Worm (Caenorhabditis elegans) whole organism, L1 larva: ENCODE data around the gene R01E6.2.

Source experiments
- C16A3.4 ChIP-seq: fragments of 150-350 bp; optimal IDR thresholded peaks from 2 replicates; lab custom pipeline; 2014; ENCODE audit warnings: missing biosample characterization, missing genetic modification characterization
- F16B12.6 ChIP-seq: fragments of 150-350 bp; optimal IDR thresholded peaks from 2 replicates; lab custom pipeline; 2014; ENCODE audit warnings: missing biosample characterization, missing genetic modification characterization
- alr-1 ChIP-seq: fragments of 200-800 bp; sonication (Bioruptor generic); optimal IDR thresholded peaks from 2 replicates; lab custom pipeline; 2018; ENCODE audit warnings: borderline replicate concordance, mild to moderate bottlenecking, missing genetic modification characterization, missing compliant biosample characterization
- aly-2 ChIP-seq: fragments of 150-350 bp; optimal IDR thresholded peaks from 2 replicates; lab custom pipeline; 2014; ENCODE audit warnings: missing biosample characterization, missing genetic modification characterization
- ama-1 ChIP-seq: fragments of 150-350 bp; optimal IDR thresholded peaks from 2 replicates; lab custom pipeline; 2014
- blmp-1 ChIP-seq: fragments of 150-350 bp; optimal IDR thresholded peaks from 2 replicates; lab custom pipeline; 2014; ENCODE audit warnings: missing biosample characterization, missing genetic modification characterization
- ceh-63 ChIP-seq: fragments of 200-800 bp; sonication (Bioruptor generic); optimal IDR thresholded peaks from 2 replicates; lab custom pipeline; 2018; ENCODE audit warnings: mild to moderate bottlenecking, missing genetic modification characterization, missing compliant biosample characterization
- ceh-8 ChIP-seq: fragments of 200-800 bp; sonication (Bioruptor generic); optimal IDR thresholded peaks from 2 replicates; lab custom pipeline; 2018; ENCODE audit warnings: mild to moderate bottlenecking, missing genetic modification characterization, moderate library complexity, missing compliant biosample characterization
- ceh-82 ChIP-seq, 3 experiments: fragments of 150-350 bp in 1 of 3; sonication (generic microtip) in 2 of 3; optimal IDR thresholded peaks; 2 replicates each; lab custom pipeline; 2014 to 2017; ENCODE audit warnings: missing biosample characterization in 3 of 3, missing genetic modification characterization in 3 of 3
- ceh-88 ChIP-seq: fragments of 200-800 bp; sonication (Bioruptor generic); IDR thresholded peaks from 2 replicates; pipeline ENCODE4 v1.3.6; 2022; ENCODE audit warnings: missing genetic modification characterization, missing compliant biosample characterization
- ceh-90 ChIP-seq: sonication (generic microtip); optimal IDR thresholded peaks from 2 replicates; lab custom pipeline; 2016; ENCODE audit warnings: missing genetic modification characterization, missing compliant biosample characterization
- efl-1 ChIP-seq, 4 experiments: fragments of 150-350 bp; optimal IDR thresholded peaks in 3 of 4; peaks in 1 of 4; 1 replicate in 1 of 4; 2 replicates in 3 of 4; lab custom pipeline; 2014; ENCODE audit warnings: missing biosample characterization in 2 of 4, missing genetic modification characterization in 2 of 4, missing genetic modification reagents in 2 of 4
- egl-13 ChIP-seq: sonication (generic microtip); optimal IDR thresholded peaks from 2 replicates; lab custom pipeline; 2016; ENCODE audit warnings: missing genotype, missing genetic modification reagents, missing genetic modification characterization, missing compliant biosample characterization
- egl-27 ChIP-seq, 2 experiments: fragments of 150-350 bp in 1 of 2; sonication (generic microtip); optimal IDR thresholded peaks; 3 replicates each; lab custom pipeline; 2017 to 2018; ENCODE audit warnings: missing biosample characterization in 2 of 2, missing genetic modification characterization in 2 of 2, missing genetic modification reagents in 2 of 2
- elt-2 ChIP-seq: sonication (generic microtip); optimal IDR thresholded peaks from 2 replicates; lab custom pipeline; 2016; ENCODE audit warnings: missing genetic modification characterization, mild to moderate bottlenecking, inconsistent platforms, missing compliant biosample characterization, missing genetic modification reagents
- elt-3 ChIP-seq, 6 experiments: fragments of 150-350 bp in 1 of 6; sonication (generic microtip); optimal IDR thresholded peaks; 2 replicates each; lab custom pipeline; 2017 to 2018; ENCODE audit warnings: missing biosample characterization in 6 of 6, missing genetic modification characterization in 6 of 6, inconsistent platforms in 1 of 6
- fkh-10 ChIP-seq: sonication (generic microtip); optimal IDR thresholded peaks from 2 replicates; lab custom pipeline; 2017; ENCODE audit warnings: missing biosample characterization, missing genetic modification reagents, missing genetic modification characterization
- fkh-8 ChIP-seq: sonication (generic microtip); optimal IDR thresholded peaks from 2 replicates; lab custom pipeline; 2016; ENCODE audit warnings: mild to moderate bottlenecking, missing genetic modification characterization, missing compliant biosample characterization
- fos-1 ChIP-seq: fragments of 150-350 bp; optimal IDR thresholded peaks from 2 replicates; lab custom pipeline; 2014; ENCODE audit warnings: missing biosample characterization, missing genetic modification characterization
- irx-1 ChIP-seq: sonication (generic microtip); optimal IDR thresholded peaks from 2 replicates; lab custom pipeline; 2016; ENCODE audit warnings: missing genetic modification characterization, missing compliant biosample characterization
- lin-15B ChIP-seq: fragments of 150-350 bp; sonication (generic microtip); optimal IDR thresholded peaks from 3 replicates; lab custom pipeline; 2014; ENCODE audit warnings: missing biosample characterization, missing genetic modification characterization
- lin-35 ChIP-seq, 2 experiments: fragments of 150-350 bp; optimal IDR thresholded peaks; 2 replicates each; lab custom pipeline; 2014; ENCODE audit warnings: missing biosample characterization in 2 of 2, missing genetic modification characterization in 2 of 2, missing genetic modification reagents in 2 of 2
- lin-39 ChIP-seq: fragments of 150-350 bp; optimal IDR thresholded peaks from 2 replicates; lab custom pipeline; 2014; ENCODE audit warnings: missing biosample characterization, missing genetic modification reagents, missing genetic modification characterization
- mab-9 ChIP-seq: fragments of 200-800 bp; sonication (Bioruptor generic); IDR thresholded peaks from 2 replicates; pipeline ENCODE4 v1.3.6; 2022; ENCODE audit warnings: missing genetic modification reagents, missing genetic modification characterization, missing compliant biosample characterization
- mdl-1 ChIP-seq, 2 experiments: fragments of 150-350 bp; optimal IDR thresholded peaks; 2 replicates each; lab custom pipeline; 2014 to 2017; ENCODE audit warnings: missing biosample characterization in 2 of 2, missing genetic modification characterization in 2 of 2, inconsistent platforms in 1 of 2
- mep-1 ChIP-seq: fragments of 150-350 bp; optimal IDR thresholded peaks from 2 replicates; lab custom pipeline; 2014; ENCODE audit warnings: missing biosample characterization, missing genetic modification characterization
- nhr-11 ChIP-seq: fragments of 150-350 bp; optimal IDR thresholded peaks from 2 replicates; lab custom pipeline; 2014; ENCODE audit warnings: missing biosample characterization, missing genetic modification characterization
- nhr-71 ChIP-seq: sonication (generic microtip); optimal IDR thresholded peaks from 2 replicates; lab custom pipeline; 2016; ENCODE audit warnings: mild to moderate bottlenecking, missing genetic modification characterization, moderate library complexity, missing compliant biosample characterization
- nhr-77 ChIP-seq: fragments of 150-350 bp; optimal IDR thresholded peaks from 2 replicates; lab custom pipeline; 2014; ENCODE audit warnings: missing biosample characterization, missing genetic modification characterization
- nhr-84 ChIP-seq: sonication (generic microtip); optimal IDR thresholded peaks from 2 replicates; lab custom pipeline; 2017; ENCODE audit warnings: missing biosample characterization, missing genetic modification characterization
- nhr-85 ChIP-seq: sonication (generic microtip); peaks from one replicate; lab custom pipeline; 2016; ENCODE audit warnings: missing genetic modification characterization, inconsistent platforms, missing compliant biosample characterization
- nhr-90 ChIP-seq: sonication (generic microtip); optimal IDR thresholded peaks from 2 replicates; lab custom pipeline; 2016; ENCODE audit warnings: mild to moderate bottlenecking, missing genetic modification characterization, missing compliant biosample characterization; ENCODE audit not compliant: poor library complexity
- pag-3 ChIP-seq: sonication (generic microtip); optimal IDR thresholded peaks from 2 replicates; lab custom pipeline; 2017; ENCODE audit warnings: missing genetic modification characterization, mild to moderate bottlenecking, missing compliant biosample characterization, antibody characterized with exemption, borderline replicate concordance; ENCODE audit not compliant: insufficient read depth
- pax-3 ChIP-seq: fragments of 200-800 bp; sonication (Bioruptor generic); optimal IDR thresholded peaks from 2 replicates; lab custom pipeline; 2018; ENCODE audit warnings: mild to moderate bottlenecking, missing genetic modification characterization, moderate library complexity, missing compliant biosample characterization
- pqm-1 ChIP-seq: sonication (generic microtip); optimal IDR thresholded peaks from 3 replicates; lab custom pipeline; 2017; ENCODE audit warnings: missing biosample characterization, missing genetic modification characterization
- rnt-1 ChIP-seq: sonication (generic microtip); optimal IDR thresholded peaks from 2 replicates; lab custom pipeline; 2016; ENCODE audit warnings: mild to moderate bottlenecking, missing genetic modification characterization, moderate library complexity, missing compliant biosample characterization
- skn-1 ChIP-seq: fragments of 150-350 bp; optimal IDR thresholded peaks from 2 replicates; lab custom pipeline; 2014; ENCODE audit warnings: missing biosample characterization, missing genetic modification characterization
- snpc-4 ChIP-seq: fragments of 150-350 bp; optimal IDR thresholded peaks from 2 replicates; lab custom pipeline; 2014; ENCODE audit warnings: missing biosample characterization, missing genetic modification characterization
- sox-4 ChIP-seq: sonication (generic microtip); optimal IDR thresholded peaks from 2 replicates; lab custom pipeline; 2016; ENCODE audit warnings: missing genetic modification characterization, missing compliant biosample characterization
- sup-37 ChIP-seq: fragments of 200-800 bp; sonication (Bioruptor generic); optimal IDR thresholded peaks from 2 replicates; lab custom pipeline; 2018; ENCODE audit warnings: mild to moderate bottlenecking, missing genetic modification characterization, missing compliant biosample characterization
- swsn-7 ChIP-seq: sonication (generic microtip); optimal IDR thresholded peaks from 2 replicates; lab custom pipeline; 2016; ENCODE audit warnings: missing genetic modification characterization, missing compliant biosample characterization
- tbx-2 ChIP-seq: sonication (generic microtip); optimal IDR thresholded peaks from 2 replicates; lab custom pipeline; 2016; ENCODE audit warnings: missing genetic modification characterization, missing compliant biosample characterization
- tlp-1 ChIP-seq: fragments of 150-350 bp; optimal IDR thresholded peaks from 2 replicates; lab custom pipeline; 2014; ENCODE audit warnings: missing biosample characterization, missing genetic modification characterization
- unc-130 ChIP-seq: fragments of 150-350 bp; optimal IDR thresholded peaks from 2 replicates; lab custom pipeline; 2017; ENCODE audit warnings: missing biosample characterization, missing genetic modification characterization, inconsistent platforms
- unc-30 ChIP-seq: sonication (generic microtip); optimal IDR thresholded peaks from 2 replicates; lab custom pipeline; 2017; ENCODE audit warnings: missing biosample characterization, missing genetic modification characterization
- unc-62 ChIP-seq: fragments of 150-350 bp; optimal IDR thresholded peaks from 2 replicates; lab custom pipeline; 2014; ENCODE audit warnings: missing biosample characterization, missing genetic modification reagents, missing genetic modification characterization
- unc-86 ChIP-seq: sonication (generic microtip); optimal IDR thresholded peaks from 2 replicates; lab custom pipeline; 2016; ENCODE audit warnings: missing genetic modification characterization, missing compliant biosample characterization
- unc-98 ChIP-seq: fragments of 200-800 bp; sonication (Bioruptor generic); IDR thresholded peaks from 2 replicates; pipeline ENCODE4 v1.3.6; 2022; ENCODE audit warnings: missing genetic modification characterization, missing compliant biosample characterization
- xbp-1 ChIP-seq: sonication (generic microtip); optimal IDR thresholded peaks from 2 replicates; lab custom pipeline; 2016; ENCODE audit warnings: missing genetic modification characterization, missing compliant biosample characterization
- ztf-4 ChIP-seq: fragments of 150-350 bp; optimal IDR thresholded peaks from 2 replicates; lab custom pipeline; 2014; ENCODE audit warnings: missing biosample characterization, missing genetic modification characterization

R01E6.2 gene

DNA sequence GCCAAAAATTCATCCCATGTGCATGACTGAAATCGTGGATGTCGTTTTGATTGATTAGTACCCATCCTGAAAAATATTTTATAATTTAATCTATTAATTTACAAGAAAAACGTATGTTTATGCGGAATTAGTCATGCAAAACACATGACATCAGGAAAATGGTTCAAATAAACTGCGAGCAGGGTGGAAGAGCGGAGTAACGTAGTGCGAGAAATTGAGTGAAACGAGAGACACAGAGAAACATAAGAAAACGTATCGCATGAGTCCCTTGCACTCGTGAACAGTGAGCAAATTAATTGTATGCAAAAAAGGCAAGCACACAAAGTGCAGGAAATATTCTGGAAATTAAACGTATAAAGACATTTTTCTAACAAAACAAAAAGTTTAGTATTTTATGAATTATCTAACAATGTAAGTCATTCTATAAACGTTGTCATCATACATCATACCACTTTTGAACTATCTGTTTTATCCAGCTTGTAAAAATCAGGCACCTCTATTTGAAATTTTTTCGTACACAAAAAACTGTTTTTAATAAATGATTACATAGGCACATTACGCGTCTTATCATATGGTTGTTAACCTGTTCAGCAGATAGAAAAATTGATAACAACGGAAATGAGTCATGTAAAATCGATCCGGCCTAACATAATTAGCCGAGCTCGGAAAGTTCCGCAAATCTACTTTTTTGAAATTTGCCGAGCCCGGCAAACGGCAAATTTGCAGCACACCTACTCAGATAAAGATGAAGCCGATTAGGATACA, 29.8 kb upstream of the R01E6.2 start, which contains the start of gene F54B11.5 (continued):
- TF ChIP-seq elt-2 (peak; percentile 30), irx-1 (tag; lab: Kevin White, UChicago) (no peak), mdl-1 (tag; optimal IDR thresholded peaks at IDR 0.05; lab: Kevin White, UChicago) (peak in 1 of 2 experiments; percentile 76), blmp-1 (peak; percentile 42), egl-27 (tag; optimal IDR thresholded peaks at IDR 0.05; lab: Kevin White, UChicago) (no peak), fkh-8 (tag; lab: Kevin White, UChicago) (peak; percentile 75), skn-1 (tag; lab: Kevin White, UChicago) (peak; percentile 38), unc-62 (GFP tag; lab: Kevin White, UChicago) (no peak), nhr-84 (no peak), nhr-85 (tag; lab: Kevin White, UChicago) (no peak), mab-9 (GFP tag; lab: Robert Waterston, UW) (no peak), ceh-63 (no peak), sup-37 (GFP tag; lab: Kevin White, UChicago) (no peak), egl-13 (tag; lab: Kevin White, UChicago) (peak; percentile 34), nhr-77 (tag; lab: Kevin White, UChicago) (no peak), sox-4 (tag; lab: Kevin White, UChicago) (peak; percentile 2), pqm-1 (tag; lab: Kevin White, UChicago) (no peak), mep-1 (tag; lab: Kevin White, UChicago) (peak; percentile 84), ceh-8 (GFP tag; lab: Kevin White, UChicago) (peak; percentile 58), rnt-1 (tag; lab: Kevin White, UChicago) (peak; percentile 43), tbx-2 (tag; lab: Kevin White, UChicago) (peak; percentile 46), pag-3 (tag; lab: Kevin White, UChicago) (no peak), pax-3 (tag; lab: Kevin White, UChicago) (no peak), alr-1 (tag; lab: Kevin White, UChicago) (no peak), nhr-71 (tag; lab: Kevin White, UChicago) (peak; percentile 76), unc-98 (no peak), ceh-82 (tag; optimal IDR thresholded peaks at IDR 0.05; lab: Kevin White, UChicago) (peak in 2 of 3 experiments; percentile 17 to 52), fkh-10 (GFP tag; lab: Kevin White, UChicago) (no peak), aly-2 (no peak), fos-1 (tag; lab: Kevin White, UChicago) (peak; percentile 18), nhr-11 (tag; lab: Kevin White, UChicago) (no peak), swsn-7 (peak; percentile 54), ztf-4 (tag; lab: Kevin White, UChicago) (no peak), snpc-4 (peak; percentile 5), ceh-90 (tag; lab: Kevin White, UChicago) (no peak), xbp-1 (tag; lab: Kevin White, UChicago) (peak; percentile 44), unc-30 (tag; lab: Kevin White, UChicago) (no peak), ceh-88 (GFP tag; lab: Robert Waterston, UW) (no peak), tlp-1 (tag; lab: Kevin White, UChicago) (no peak), efl-1 (optimal IDR thresholded peaks at IDR 0.05; lab: Kevin White, UChicago) (peak; percentile 36 to 50), efl-1 (GFP tag; optimal IDR thresholded peaks at IDR 0.05 in 1 of 2; lab: Kevin White, UChicago) (peak in 1 of 2 experiments; percentile 34), lin-39 (tag; lab: Kevin White, UChicago) (no peak), ama-1 (lab: Kevin White, UChicago) (no peak), elt-3 (tag; optimal IDR thresholded peaks at IDR 0.05; lab: Kevin White, UChicago) (peak in 1 of 6 experiments; percentile 10), unc-130 (tag; lab: Kevin White, UChicago) (peak; percentile 15), lin-15B (tag; lab: Kevin White, UChicago) (peak; percentile 3), F16B12.6 (tag; lab: Kevin White, UChicago) (no peak), unc-86 (tag; lab: Kevin White, UChicago) (peak; percentile 11), nhr-90 (tag; lab: Kevin White, UChicago) (no peak), C16A3.4 (tag; lab: Kevin White, UChicago) (peak; percentile 50), lin-35 (GFP tag; optimal IDR thresholded peaks at IDR 0.05; lab: Kevin White, UChicago) (peak; percentile 53 to 73)
